Fruit fly (Drosophila melanogaster) whole organism, pupa: ENCODE data around the gene CG32137.
A peak's percentile ranks its signal among the peaks of the same experiment; 100 is the strongest.

Source experiments
- CG10348 ChIP-seq: fragments of 200-800 bp; sonication (Bioruptor generic); IDR thresholded peaks from 2 replicates; pipeline ENCODE4 v1.3.6; 2022; ENCODE audit warnings: missing biosample characterization, missing genetic modification characterization
- CG12605 ChIP-seq: fragments of 200-800 bp; sonication (Bioruptor generic); IDR thresholded peaks from 2 replicates; pipeline ENCODE4 v1.3.6; 2022; ENCODE audit warnings: missing biosample characterization, missing genetic modification characterization
- CG13204 ChIP-seq: fragments of 200-800 bp; sonication (Bioruptor generic); optimal IDR thresholded peaks from 2 replicates; lab custom pipeline; 2018; ENCODE audit warnings: missing biosample characterization, mild to moderate bottlenecking, missing genetic modification characterization, moderate library complexity
- CG14655 ChIP-seq: fragments of 200-800 bp; sonication (Bioruptor generic); optimal IDR thresholded peaks from 3 replicates; lab custom pipeline; 2017; ENCODE audit warnings: mild to moderate bottlenecking, missing biosample characterization, missing genetic modification reagents, missing genetic modification characterization
- CG15710 ChIP-seq: fragments of 200-800 bp; sonication (Bioruptor generic); optimal IDR thresholded peaks from 2 replicates; lab custom pipeline; 2018; ENCODE audit warnings: missing biosample characterization, mild to moderate bottlenecking, missing genetic modification characterization, moderate library complexity
- CG17806 ChIP-seq: fragments of 200-800 bp; sonication (Bioruptor generic); optimal IDR thresholded peaks from 2 replicates; lab custom pipeline; 2018; ENCODE audit warnings: missing biosample characterization, mild to moderate bottlenecking, missing genetic modification characterization, moderate library complexity
- CG32121 ChIP-seq: fragments of 200-800 bp; sonication (Bioruptor generic); IDR thresholded peaks from 2 replicates; pipeline ENCODE4 v1.3.6; 2022; ENCODE audit warnings: missing biosample characterization, missing genetic modification characterization
- CG34367 ChIP-seq: fragments of 200-800 bp; sonication (Bioruptor generic); optimal IDR thresholded peaks from 2 replicates; lab custom pipeline; 2018; ENCODE audit warnings: missing biosample characterization, mild to moderate bottlenecking, missing genetic modification characterization
- CG4496 ChIP-seq: fragments of 200-800 bp; sonication (Bioruptor generic); IDR thresholded peaks from 3 replicates; pipeline ENCODE4 v1.3.6; 2022; ENCODE audit warnings: missing biosample characterization, missing genetic modification characterization
- CG8159 ChIP-seq: fragments of 200-800 bp; sonication (Bioruptor generic); optimal IDR thresholded peaks from 3 replicates; lab custom pipeline; 2018; ENCODE audit warnings: missing biosample characterization, mild to moderate bottlenecking, missing genetic modification characterization, moderate library complexity
- CG8301 ChIP-seq: fragments of 200-800 bp; sonication (Bioruptor generic); optimal IDR thresholded peaks from 2 replicates; lab custom pipeline; 2018; ENCODE audit warnings: missing biosample characterization, mild to moderate bottlenecking, missing genetic modification characterization
- CG9948 ChIP-seq: fragments of 200-800 bp; sonication (Bioruptor generic); optimal IDR thresholded peaks from 2 replicates; lab custom pipeline; 2018; ENCODE audit warnings: missing biosample characterization, mild to moderate bottlenecking, missing genetic modification characterization, moderate library complexity
- D1 ChIP-seq: fragments of 200-800 bp; sonication (Bioruptor generic); optimal IDR thresholded peaks from 2 replicates; lab custom pipeline; 2018; ENCODE audit warnings: missing biosample characterization, mild to moderate bottlenecking, missing genetic modification characterization, moderate library complexity
- EcR ChIP-seq: fragments of 200-800 bp; sonication (Bioruptor generic); optimal IDR thresholded peaks from 3 replicates; lab custom pipeline; 2019; ENCODE audit warnings: missing biosample characterization, missing genetic modification characterization, mild to moderate bottlenecking, moderate library complexity, missing genetic modification reagents
- Ets98B ChIP-seq: fragments of 200-800 bp; sonication (Bioruptor generic); IDR thresholded peaks from 2 replicates; pipeline ENCODE4 v1.3.6; 2022; ENCODE audit warnings: missing biosample characterization, missing genetic modification characterization
- Pif1A ChIP-seq: fragments of 200-800 bp; sonication (Bioruptor generic); optimal IDR thresholded peaks from 3 replicates; lab custom pipeline; 2016; ENCODE audit warnings: missing biosample characterization, missing genetic modification characterization
- Pif1B ChIP-seq: fragments of 200-800 bp; sonication (Bioruptor generic); optimal IDR thresholded peaks from 3 replicates; lab custom pipeline; 2016; ENCODE audit warnings: missing biosample characterization, missing genetic modification characterization
- Snoo ChIP-seq: fragments of 200-800 bp; sonication (Bioruptor generic); optimal IDR thresholded peaks from 3 replicates; lab custom pipeline; 2017; ENCODE audit warnings: missing biosample characterization, mild to moderate bottlenecking, missing genetic modification characterization, inconsistent platforms
- fd96Ca ChIP-seq: fragments of 200-800 bp; sonication (Bioruptor generic); IDR thresholded peaks from 3 replicates; pipeline ENCODE4 v1.3.6; 2022; ENCODE audit warnings: missing biosample characterization, missing genetic modification characterization
- gl ChIP-seq: fragments of 200-800 bp; sonication (Bioruptor generic); optimal IDR thresholded peaks from 2 replicates; lab custom pipeline; 2018; ENCODE audit warnings: missing biosample characterization, mild to moderate bottlenecking, missing genetic modification characterization
- rn ChIP-seq: fragments of 200-800 bp; sonication (Bioruptor generic); IDR thresholded peaks from 2 replicates; pipeline ENCODE4 v1.3.6; 2022; ENCODE audit warnings: missing biosample characterization, missing genetic modification characterization

The CG32137 gene

dm6 chr3L:13919794-13920631 lies 19.0 kb upstream of the CG32137 start:
- peak; percentile 70 for TF ChIP-seq CG9948 (tag; lab: Kevin White, UChicago)
- TF ChIP-seq CG10348 (GFP tag; lab: Robert Waterston, UW), result no peak
- peak; percentile 40; the same call in 1 of the 2 replicates for TF ChIP-seq Ets98B
- TF ChIP-seq CG17806 (tag; lab: Kevin White, UChicago), result peak; percentile 58
- TF ChIP-seq CG12605, result peak; percentile 34; the same call in 1 of the 2 replicates
- peak; percentile 65 for TF ChIP-seq Pif1B (GFP tag; lab: Kevin White, UChicago)
- peak; percentile 32; the same call in 1 of the 2 replicates for TF ChIP-seq CG32121 (GFP tag; lab: Robert Waterston, UW)
- peak; percentile 62; the same call in 1 of the 3 replicates for TF ChIP-seq fd96Ca
- peak; percentile 53; the same call in 1 of the 3 replicates for TF ChIP-seq CG4496
- TF ChIP-seq CG15710 (tag; lab: Kevin White, UChicago), result peak; percentile 58
- no peak for TF ChIP-seq EcR
- TF ChIP-seq CG13204 (GFP tag; lab: Kevin White, UChicago), result no peak
- peak; percentile 46 for TF ChIP-seq CG34367 (tag; lab: Kevin White, UChicago)
- TF ChIP-seq CG8159, result peak; percentile 76
- TF ChIP-seq CG8301 (tag; lab: Kevin White, UChicago), result peak; percentile 78
- TF ChIP-seq Pif1A (GFP tag; lab: Kevin White, UChicago), result peak; percentile 68
- no peak for TF ChIP-seq gl (tag; lab: Kevin White, UChicago)
- TF ChIP-seq D1 (tag; lab: Kevin White, UChicago), result peak; percentile 18
- no peak for TF ChIP-seq rn (GFP tag; lab: Robert Waterston, UW)
- peak; percentile 39 for TF ChIP-seq Snoo (tag; lab: Kevin White, UChicago)
- peak; percentile 87 for TF ChIP-seq CG14655 (GFP tag; lab: Kevin White, UChicago)

dm6 chr3L:13920632-13920981 lies 18.4 kb upstream of the CG32137 start:
- TF ChIP-seq CG9948 (tag; lab: Kevin White, UChicago), result no peak
- no peak for TF ChIP-seq gl (tag; lab: Kevin White, UChicago)
- no peak for TF ChIP-seq CG4496
- TF ChIP-seq rn (GFP tag; lab: Robert Waterston, UW), result no peak

- TF ChIP-seq gl (tag; lab: Kevin White, UChicago), result no peak
- TF ChIP-seq CG32121 (GFP tag; lab: Robert Waterston, UW), result peak; percentile 39; the same call in 1 of the 2 replicates
- TF ChIP-seq Pif1A (GFP tag; lab: Kevin White, UChicago), result peak; percentile 43
- no peak for TF ChIP-seq rn (GFP tag; lab: Robert Waterston, UW)
- no peak for TF ChIP-seq D1 (tag; lab: Kevin White, UChicago)
- no peak for TF ChIP-seq EcR
- no peak for TF ChIP-seq CG34367 (tag; lab: Kevin White, UChicago)
- peak; percentile 12 for TF ChIP-seq CG17806 (tag; lab: Kevin White, UChicago)
- TF ChIP-seq Ets98B, result 0 out of 2 replicates have a peak, but pooled peaks have one; percentile 20
- no peak for TF ChIP-seq CG8159
- TF ChIP-seq fd96Ca, result peak; percentile 76
- TF ChIP-seq Pif1B (GFP tag; lab: Kevin White, UChicago), result peak; percentile 36
- no peak for TF ChIP-seq CG12605
- peak; percentile 75 for TF ChIP-seq CG4496
- TF ChIP-seq CG8301 (tag; lab: Kevin White, UChicago), result peak; percentile 59
- TF ChIP-seq CG15710 (tag; lab: Kevin White, UChicago), result no peak
- TF ChIP-seq CG9948 (tag; lab: Kevin White, UChicago), result peak; percentile 28
- no peak for TF ChIP-seq CG10348 (GFP tag; lab: Robert Waterston, UW)
- TF ChIP-seq CG13204 (GFP tag; lab: Kevin White, UChicago), result no peak
- peak; percentile 69 for TF ChIP-seq CG14655 (GFP tag; lab: Kevin White, UChicago)
- peak; percentile 21 for TF ChIP-seq Snoo (tag; lab: Kevin White, UChicago)
Measured at dm6 chr3L:13922023-13922652, 16.9 kb upstream of the CG32137 start.

dm6 chr3L:13923332-13924272 lies 15.4 kb upstream of the CG32137 start:
- TF ChIP-seq CG8301 (tag; lab: Kevin White, UChicago) (peak; percentile 13), Snoo (tag; lab: Kevin White, UChicago) (peak; percentile 10), CG14655 (GFP tag; lab: Kevin White, UChicago) (no peak), CG12605 (peak; percentile 52), CG9948 (tag; lab: Kevin White, UChicago) (peak; percentile 36), fd96Ca (0 out of 3 replicates have a peak, but pooled peaks have one; percentile 6), EcR (no peak), CG4496 (peak; percentile 77), Pif1A (GFP tag; lab: Kevin White, UChicago) (peak; percentile 30), rn (GFP tag; lab: Robert Waterston, UW) (no peak), D1 (tag; lab: Kevin White, UChicago) (no peak), CG34367 (tag; lab: Kevin White, UChicago) (peak; percentile 12), CG15710 (tag; lab: Kevin White, UChicago) (peak; percentile 19), CG10348 (GFP tag; lab: Robert Waterston, UW) (no peak), gl (tag; lab: Kevin White, UChicago) (no peak), Pif1B (GFP tag; lab: Kevin White, UChicago) (peak; percentile 22), CG8159 (peak; percentile 30), CG32121 (GFP tag; lab: Robert Waterston, UW) (peak; percentile 62), Ets98B (peak; percentile 42; the same call in 1 of the 2 replicates), CG17806 (tag; lab: Kevin White, UChicago) (peak; percentile 28), CG13204 (GFP tag; lab: Kevin White, UChicago) (no peak)
